Fruit fly (Drosophila melanogaster): Measurements from ENCODE around the gene CCT2.

Gene CCT2

dm6 chrX:9060078-9060477 is 29.2 kb upstream of the CCT2 start:
- TF ChIP-seq CG3032 (tag; optimal IDR thresholded peaks at IDR 0.05) (peak; percentile 77), CG6276 (GFP tag; optimal IDR thresholded peaks at IDR 0.05) (peak; percentile 84), net (GFP tag; optimal IDR thresholded peaks at IDR 0.05) (peak; percentile 85), Eip78C (GFP tag) (peak; percentile 94), Hr38 (GFP tag; optimal IDR thresholded peaks at IDR 0.05) (no peak), CG32006 (GFP tag; optimal IDR thresholded peaks at IDR 0.05) (peak; percentile 90), CG31627 (GFP tag; optimal IDR thresholded peaks at IDR 0.05) (peak; percentile 76), Ets21C (GFP tag; optimal IDR thresholded peaks at IDR 0.05) (peak; percentile 68), pdm3 (GFP tag; optimal IDR thresholded peaks at IDR 0.05) (peak; percentile 89), Eip75B (GFP tag; optimal IDR thresholded peaks at IDR 0.05) (peak; percentile 76), acj6 (GFP tag; optimal IDR thresholded peaks at IDR 0.05) (peak; percentile 83), CG11762 (GFP tag; optimal IDR thresholded peaks at IDR 0.05; ENCODE audit: insufficient read depth) (peak; percentile 71), CG8119 (GFP tag; IDR thresholded peaks at IDR 0.05) (peak; percentile 92), CG6854 (GFP tag; optimal IDR thresholded peaks at IDR 0.05) (peak; percentile 71), CG8319 (GFP tag; optimal IDR thresholded peaks at IDR 0.05) (peak; percentile 71), Met (GFP tag; optimal IDR thresholded peaks at IDR 0.05) (peak; percentile 79), dac (GFP tag; optimal IDR thresholded peaks at IDR 0.05) (peak; percentile 68), spab (GFP tag; optimal IDR thresholded peaks at IDR 0.05) (peak; percentile 73), lz (GFP tag; optimal IDR thresholded peaks at IDR 0.05) (peak; percentile 83), Gug (GFP tag; IDR thresholded peaks at IDR 0.05) (peak; percentile 82), esn (GFP tag; optimal IDR thresholded peaks at IDR 0.05) (peak; percentile 83), CG16779 (tag; optimal IDR thresholded peaks at IDR 0.05) (peak; percentile 43), CG6808 (GFP tag; optimal IDR thresholded peaks at IDR 0.05) (peak; percentile 74), CG11902 (GFP tag; optimal IDR thresholded peaks at IDR 0.05) (peak; percentile 75), Hr39 (GFP tag; optimal IDR thresholded peaks at IDR 0.05) (peak; percentile 78), salr (GFP tag; optimal IDR thresholded peaks at IDR 0.05) (peak; percentile 65 to 70), Sox102F (GFP tag; optimal IDR thresholded peaks at IDR 0.05) (peak; percentile 82), vri (GFP tag; optimal IDR thresholded peaks at IDR 0.05) (no peak), dsx (GFP tag; optimal IDR thresholded peaks at IDR 0.05; ENCODE audit: poor library complexity, severe bottlenecking) (peak; percentile 75), Smox (GFP tag; optimal IDR thresholded peaks at IDR 0.05) (peak; percentile 78), CG34406 (GFP tag; optimal IDR thresholded peaks at IDR 0.05) (peak; percentile 85), fd59A (GFP tag; optimal IDR thresholded peaks at IDR 0.05) (peak; percentile 71), CG7368 (GFP tag; optimal IDR thresholded peaks at IDR 0.05) (peak; percentile 73), Sox14 (GFP tag; optimal IDR thresholded peaks at IDR 0.05) (peak; percentile 93), achi (GFP tag; optimal IDR thresholded peaks at IDR 0.05) (peak; percentile 87), Lpt (GFP tag; optimal IDR thresholded peaks at IDR 0.05) (peak; percentile 85), CG8632 (GFP tag; optimal IDR thresholded peaks at IDR 0.05) (peak; percentile 82), Blimp-1 (GFP tag; optimal IDR thresholded peaks at IDR 0.05) (peak; percentile 60), OdsH (GFP tag; optimal IDR thresholded peaks at IDR 0.05) (peak; percentile 85), fkh (GFP tag; optimal IDR thresholded peaks at IDR 0.05) (no peak), CG6163 (GFP tag; IDR thresholded peaks at IDR 0.05) (peak; percentile 93), CG4318 (GFP tag; optimal IDR thresholded peaks at IDR 0.05) (peak; percentile 75), Hr4 (GFP tag; optimal IDR thresholded peaks at IDR 0.05) (peak; percentile 79), CG10669 (GFP tag; optimal IDR thresholded peaks at IDR 0.05) (peak; percentile 84), CG11294 (GFP tag; IDR thresholded peaks at IDR 0.05) (peak; percentile 70), CG10631 (GFP tag; optimal IDR thresholded peaks at IDR 0.05) (peak; percentile 83), cyc (GFP tag; optimal IDR thresholded peaks at IDR 0.05) (peak; percentile 81), CG3919 (GFP tag; optimal IDR thresholded peaks at IDR 0.05) (peak; percentile 86), ss (GFP tag; optimal IDR thresholded peaks at IDR 0.05) (peak; percentile 61 to 69), CG15336 (GFP tag; IDR thresholded peaks at IDR 0.05) (peak; percentile 95), svp (GFP tag) (peak; percentile 82), CG6792 (GFP tag; optimal IDR thresholded peaks at IDR 0.05) (peak; percentile 85)
